Fruit fly (Drosophila melanogaster) whole organism: ENCODE measurements around the gene Sox21a.

ENCODE experiments used
- CG8478 ChIP-seq: fragments of >200 bp; optimal IDR thresholded peaks from 2 replicates; lab custom pipeline; 2018; ENCODE audit warnings: inconsistent platforms
- Dll ChIP-seq: fragments of >200 bp; optimal IDR thresholded peaks from 2 replicates; lab custom pipeline; 2017
- psq ChIP-seq: fragments of >200 bp; optimal IDR thresholded peaks from 2 replicates; lab custom pipeline; 2017
- usp ChIP-seq: fragments of >200 bp; optimal IDR thresholded peaks from 2 replicates; lab custom pipeline; 2017; ENCODE audit warnings: missing biosample characterization, missing genetic modification characterization, mixed read lengths

- TF ChIP-seq Dll (no peak), CG8478 (lab: Kevin White, UChicago) (no peak), usp (GFP tag; lab: Kevin White, UChicago) (no peak), psq (lab: Kevin White, UChicago) (no peak)
These were observed 32.4 kb downstream of the Sox21a start, which contains the start of gene btl for dm6 chr3L:14075472-14075871.
